Worm (Caenorhabditis elegans) whole organism, young adult: ENCODE data around the gene F20A1.2.

ENCODE experiments used
- F37B4.10 ChIP-seq: fragments of 200-800 bp; sonication (Bioruptor generic); IDR thresholded peaks from 2 replicates; pipeline ENCODE4 v1.3.6; 2022; ENCODE audit warnings: missing genetic modification characterization, missing compliant biosample characterization
- K11D2.4 ChIP-seq: fragments of 200-800 bp; sonication (Bioruptor generic); IDR thresholded peaks from 2 replicates; pipeline ENCODE4 v1.3.6; 2022; ENCODE audit warnings: missing genetic modification reagents, missing genetic modification characterization, missing compliant biosample characterization
- Y67H2A.10 ChIP-seq: fragments of 200-800 bp; sonication (Bioruptor generic); conservative IDR thresholded peaks from 2 replicates; pipeline ENCODE4 v1.3.6; 2022; ENCODE audit warnings: missing genetic modification reagents, missing genetic modification characterization, missing compliant biosample characterization
- atf-7 ChIP-seq: sonication (generic microtip); optimal IDR thresholded peaks from 2 replicates; lab custom pipeline; 2017; ENCODE audit warnings: mild to moderate bottlenecking, missing genetic modification characterization, missing compliant biosample characterization
- attf-3 ChIP-seq: fragments of 200-800 bp; sonication (Bioruptor generic); conservative IDR thresholded peaks from 2 replicates; pipeline ENCODE4 v1.3.6; 2022; ENCODE audit warnings: missing genetic modification reagents, missing genetic modification characterization, missing compliant biosample characterization
- egl-44 ChIP-seq: fragments of 200-800 bp; sonication (Bioruptor generic); IDR thresholded peaks from 2 replicates; pipeline ENCODE4 v1.3.6; 2022; ENCODE audit warnings: missing genetic modification reagents, missing genetic modification characterization, missing compliant biosample characterization
- hlh-12 ChIP-seq: sonication (generic microtip); optimal IDR thresholded peaks from 2 replicates; lab custom pipeline; 2016; ENCODE audit warnings: missing genetic modification characterization, missing compliant biosample characterization
- hrde-1 ChIP-seq: sonication (generic microtip); optimal IDR thresholded peaks from 2 replicates; lab custom pipeline; 2016; ENCODE audit warnings: missing genetic modification characterization, mild to moderate bottlenecking, missing compliant biosample characterization, moderate library complexity, missing genotype, missing genetic modification reagents, borderline replicate concordance
- let-607 ChIP-seq, 2 experiments: fragments of 200-800 bp in 1 of 2; sonication (Bioruptor generic) in 1 of 2; sonication (generic microtip) in 1 of 2; optimal IDR thresholded peaks; 2 replicates each; lab custom pipeline; 2016 to 2018; ENCODE audit warnings: mild to moderate bottlenecking in 2 of 2, missing compliant biosample characterization in 2 of 2, missing genetic modification characterization in 2 of 2, moderate library complexity in 2 of 2, missing genotype in 1 of 2
- lir-1 ChIP-seq: fragments of 200-800 bp; sonication (Bioruptor generic); conservative IDR thresholded peaks from 2 replicates; pipeline ENCODE4 v1.3.6; 2022; ENCODE audit warnings: missing genetic modification reagents, missing genetic modification characterization, missing compliant biosample characterization
- madf-8 ChIP-seq: fragments of 200-800 bp; sonication (Bioruptor generic); conservative IDR thresholded peaks from 2 replicates; pipeline ENCODE4 v1.3.6; 2022; ENCODE audit warnings: missing genetic modification reagents, missing genetic modification characterization, missing compliant biosample characterization
- sea-2 ChIP-seq: fragments of 200-800 bp; sonication (Bioruptor generic); IDR thresholded peaks from 2 replicates; pipeline ENCODE4 v1.3.6; 2022; ENCODE audit warnings: missing genetic modification characterization, missing compliant biosample characterization
- snpc-3.4 ChIP-seq: sonication (generic microtip); optimal IDR thresholded peaks from 2 replicates; lab custom pipeline; 2017; ENCODE audit warnings: missing genetic modification characterization, mild to moderate bottlenecking, missing compliant biosample characterization, antibody characterized with exemption, moderate library complexity, missing genotype, missing genetic modification reagents
- unc-62 ChIP-seq: fragments of 150-350 bp; optimal IDR thresholded peaks from 2 replicates; lab custom pipeline; 2014; ENCODE audit warnings: missing biosample characterization, missing genetic modification reagents, missing genetic modification characterization

- TF ChIP-seq hlh-12 (tag; lab: Kevin White, UChicago) (no peak), snpc-3.4 (no peak), unc-62 (GFP tag; lab: Kevin White, UChicago) (no peak), atf-7 (tag; lab: Kevin White, UChicago) (no peak), madf-8 (GFP tag; lab: Robert Waterston, UW) (no peak), let-607 (tag; optimal IDR thresholded peaks at IDR 0.05; lab: Kevin White, UChicago) (no peak), K11D2.4 (GFP tag; lab: Robert Waterston, UW) (no peak), F37B4.10 (no peak), sea-2 (GFP tag; lab: Robert Waterston, UW) (no peak), hrde-1 (tag; lab: Kevin White, UChicago) (no peak), lir-1 (no peak), Y67H2A.10 (GFP tag; lab: Robert Waterston, UW) (no peak), attf-3 (GFP tag; lab: Robert Waterston, UW) (no peak), egl-44 (GFP tag; lab: Robert Waterston, UW) (no peak)
Observed at ce11 chrV:7069605-7070004, 23.5 kb downstream of the F20A1.2 start.
